Worm (Caenorhabditis elegans): ENCODE data around the gene ZK632.9.

ce11 chrIII:9779080-9779479, 46.2 kb downstream of the ZK632.9 start:
- TF ChIP-seq snpc-4 (tag; optimal IDR thresholded peaks at IDR 0.05) (no peak), elt-2 (tag; optimal IDR thresholded peaks at IDR 0.05) (no peak)

Measured in whole organism, L3 larva.